Worm (Caenorhabditis elegans): ENCODE measurements around the gene W01C8.5.

The W01C8.5 gene

ce11 chrX:5714077-5714675 is 17.1 kb upstream of the W01C8.5 start, which contains the start of gene cyp-43A1:
Gene cyp-43A1, plus strand, starts transcription at chrX:5714522.
- no peak for TF ChIP-seq M03D4.4 (tag; optimal IDR thresholded peaks at IDR 0.05)
- no peak for TF ChIP-seq snpc-4 (tag; optimal IDR thresholded peaks at IDR 0.05)
- no peak for TF ChIP-seq pha-4 (tag; optimal IDR thresholded peaks at IDR 0.05)
- no peak for TF ChIP-seq lin-13 (tag; optimal IDR thresholded peaks at IDR 0.05)
- TF ChIP-seq nhr-237 (tag; optimal IDR thresholded peaks at IDR 0.05), result no peak
- TF ChIP-seq zip-8 (tag; optimal IDR thresholded peaks at IDR 0.05), result no peak
- no peak for TF ChIP-seq sem-2 (GFP tag; optimal IDR thresholded peaks at IDR 0.05)
- TF ChIP-seq mab-5 (tag; optimal IDR thresholded peaks at IDR 0.05), result no peak
- TF ChIP-seq lsy-2 (tag; optimal IDR thresholded peaks at IDR 0.05), result no peak
- no peak for TF ChIP-seq lin-32 (GFP tag; optimal IDR thresholded peaks at IDR 0.05)
- TF ChIP-seq nhr-2 (tag; optimal IDR thresholded peaks at IDR 0.05), result no peak
- no peak for TF ChIP-seq ztf-11 (tag; optimal IDR thresholded peaks at IDR 0.05)

ce11 chrX:5713479-5713878 is 16.4 kb upstream of the W01C8.5 start:
- TF ChIP-seq ztf-11 (tag; optimal IDR thresholded peaks at IDR 0.05) (no peak), cnd-1 (tag; optimal IDR thresholded peaks at IDR 0.05) (no peak), ceh-39 (tag; optimal IDR thresholded peaks at IDR 0.05) (no peak), sem-2 (GFP tag; optimal IDR thresholded peaks at IDR 0.05) (no peak), snpc-4 (tag; optimal IDR thresholded peaks at IDR 0.05) (no peak), tbx-8 (GFP tag; optimal IDR thresholded peaks at IDR 0.05) (no peak), elt-3 (tag; optimal IDR thresholded peaks at IDR 0.05) (no peak), nhr-76 (tag; optimal IDR thresholded peaks at IDR 0.05) (no peak), blmp-1 (tag; optimal IDR thresholded peaks at IDR 0.05) (no peak), flh-1 (GFP tag; optimal IDR thresholded peaks at IDR 0.05) (no peak), nhr-28 (tag; optimal IDR thresholded peaks at IDR 0.05) (no peak), sptf-1 (tag; optimal IDR thresholded peaks at IDR 0.05) (no peak), pha-4 (tag; optimal IDR thresholded peaks at IDR 0.05) (no peak), M03D4.4 (tag; optimal IDR thresholded peaks at IDR 0.05) (no peak)

ce11 chrX:5710637-5711036 is 13.5 kb upstream of the W01C8.5 start, which contains the start of gene cat-1:
Gene cat-1, minus strand, starts transcription at chrX:5710737.
- TF ChIP-seq sem-2 (GFP tag; optimal IDR thresholded peaks at IDR 0.05) (no peak), nhr-76 (tag; optimal IDR thresholded peaks at IDR 0.05) (no peak), ceh-83 (GFP tag; optimal IDR thresholded peaks at IDR 0.05) (no peak), mls-2 (tag; optimal IDR thresholded peaks at IDR 0.05) (no peak), bed-3 (GFP tag; optimal IDR thresholded peaks at IDR 0.05) (no peak), lin-13 (tag; optimal IDR thresholded peaks at IDR 0.05) (no peak), nhr-2 (tag; optimal IDR thresholded peaks at IDR 0.05) (no peak), nhr-12 (tag; optimal IDR thresholded peaks at IDR 0.05) (no peak)

ce11 chrX:5709205-5709604 is 12.1 kb upstream of the W01C8.5 start:
- no peak for TF ChIP-seq ztf-11 (tag; optimal IDR thresholded peaks at IDR 0.05)
- no peak for TF ChIP-seq lin-13 (tag; optimal IDR thresholded peaks at IDR 0.05)
- no peak for TF ChIP-seq bed-3 (GFP tag; optimal IDR thresholded peaks at IDR 0.05)
- no peak for TF ChIP-seq zip-8 (tag; optimal IDR thresholded peaks at IDR 0.05)
- no peak for TF ChIP-seq unc-62 (GFP tag; optimal IDR thresholded peaks at IDR 0.05)
- no peak for TF ChIP-seq elt-3 (tag; optimal IDR thresholded peaks at IDR 0.05)
- TF ChIP-seq lsy-2 (tag; optimal IDR thresholded peaks at IDR 0.05), result no peak
- no peak for TF ChIP-seq nhr-12 (tag; optimal IDR thresholded peaks at IDR 0.05)
- no peak for TF ChIP-seq unc-39 (tag; optimal IDR thresholded peaks at IDR 0.05)
- no peak for TF ChIP-seq cnd-1 (tag; optimal IDR thresholded peaks at IDR 0.05)
- no peak for TF ChIP-seq snpc-4 (tag; optimal IDR thresholded peaks at IDR 0.05)
- no peak for TF ChIP-seq mls-2 (tag; optimal IDR thresholded peaks at IDR 0.05)
- TF ChIP-seq ceh-39 (tag; optimal IDR thresholded peaks at IDR 0.05), result no peak
- no peak for TF ChIP-seq ceh-83 (GFP tag; optimal IDR thresholded peaks at IDR 0.05)
- no peak for TF ChIP-seq ham-2 (GFP tag; optimal IDR thresholded peaks at IDR 0.05)
- TF ChIP-seq nhr-76 (tag; optimal IDR thresholded peaks at IDR 0.05), result no peak

- TF ChIP-seq ztf-11 (tag; optimal IDR thresholded peaks at IDR 0.05), result peak; percentile 66
- TF ChIP-seq mls-2 (tag; optimal IDR thresholded peaks at IDR 0.05), result peak; percentile 96
- peak; percentile 87 for TF ChIP-seq lin-32 (GFP tag; optimal IDR thresholded peaks at IDR 0.05)
- no peak for TF ChIP-seq nhr-76 (tag; optimal IDR thresholded peaks at IDR 0.05)
- TF ChIP-seq ces-1 (GFP tag; optimal IDR thresholded peaks at IDR 0.05), result peak; percentile 26
- TF ChIP-seq nhr-28 (tag; optimal IDR thresholded peaks at IDR 0.05), result peak; percentile 73
- TF ChIP-seq pha-4 (tag; optimal IDR thresholded peaks at IDR 0.05), result no peak
- peak; percentile 82 for TF ChIP-seq flh-1 (GFP tag; optimal IDR thresholded peaks at IDR 0.05)
- no peak for TF ChIP-seq elt-3 (tag; optimal IDR thresholded peaks at IDR 0.05)
- TF ChIP-seq sptf-1 (tag; optimal IDR thresholded peaks at IDR 0.05), result peak; percentile 96
- peak; percentile 30 for TF ChIP-seq lin-13 (tag; optimal IDR thresholded peaks at IDR 0.05)
- TF ChIP-seq unc-62 (GFP tag; optimal IDR thresholded peaks at IDR 0.05), result peak; percentile 22
- peak; percentile 94 for TF ChIP-seq cnd-1 (tag; optimal IDR thresholded peaks at IDR 0.05)
- peak; percentile 23 for TF ChIP-seq hlh-1 (tag; optimal IDR thresholded peaks at IDR 0.05)
- peak; percentile 95 for TF ChIP-seq ceh-83 (GFP tag; optimal IDR thresholded peaks at IDR 0.05)
- no peak for TF ChIP-seq mab-5 (tag; optimal IDR thresholded peaks at IDR 0.05)
- peak; percentile 95 for TF ChIP-seq M03D4.4 (tag; optimal IDR thresholded peaks at IDR 0.05)
- peak; percentile 93 for TF ChIP-seq ham-2 (GFP tag; optimal IDR thresholded peaks at IDR 0.05)
- TF ChIP-seq ceh-43 (GFP tag; optimal IDR thresholded peaks at IDR 0.05), result peak; percentile 87
- peak; percentile 39 for TF ChIP-seq mep-1 (tag; optimal IDR thresholded peaks at IDR 0.05)
- TF ChIP-seq unc-120 (tag; optimal IDR thresholded peaks at IDR 0.05; ENCODE audit: poor library complexity, severe bottlenecking), result peak; percentile 89
- peak; percentile 83 for TF ChIP-seq bed-3 (GFP tag; optimal IDR thresholded peaks at IDR 0.05)
- no peak for TF ChIP-seq ceh-39 (tag; optimal IDR thresholded peaks at IDR 0.05)
- peak; percentile 93 for TF ChIP-seq drap-1 (GFP tag; optimal IDR thresholded peaks at IDR 0.05)
- peak; percentile 75 for TF ChIP-seq tbx-8 (GFP tag; optimal IDR thresholded peaks at IDR 0.05)
- peak; percentile 87 for TF ChIP-seq sem-2 (GFP tag; optimal IDR thresholded peaks at IDR 0.05)
- no peak for TF ChIP-seq nhr-12 (tag; optimal IDR thresholded peaks at IDR 0.05)
Observed at ce11 chrX:5707809-5708208, 10.7 kb upstream of the W01C8.5 start.

All from whole organism, mixed stage, embryonic.